Fruit fly (Drosophila melanogaster) whole organism, embryonic: ENCODE data around the gene SelT.
A peak's percentile ranks its signal among the peaks of the same experiment; 100 is the strongest.

ENCODE experiments used
- Blimp-1 ChIP-seq: fragments of 200-800 bp; sonication (Bioruptor generic); optimal IDR thresholded peaks from 3 replicates; lab custom pipeline; 2018; ENCODE audit warnings: missing biosample characterization, missing genetic modification characterization, mild to moderate bottlenecking, moderate library complexity, missing genetic modification reagents
- CG10209 ChIP-seq: fragments of 200-800 bp; sonication (Bioruptor generic); optimal IDR thresholded peaks from 3 replicates; lab custom pipeline; 2017; ENCODE audit warnings: missing biosample characterization, mild to moderate bottlenecking, missing genetic modification characterization, missing genetic modification reagents
- CG10366 ChIP-seq: fragments of 200-800 bp; sonication (Bioruptor generic); IDR thresholded peaks from 2 replicates; pipeline ENCODE4 v1.3.6; 2022; ENCODE audit warnings: missing biosample characterization, missing genetic modification characterization
- CG10462 ChIP-seq: fragments of 200-800 bp; sonication (Bioruptor generic); optimal IDR thresholded peaks from 2 replicates; lab custom pipeline; 2016; ENCODE audit warnings: missing biosample characterization, missing genetic modification characterization
- CG10543 ChIP-seq: fragments of 200-800 bp; sonication (Bioruptor generic); optimal IDR thresholded peaks from 3 replicates; lab custom pipeline; 2017; ENCODE audit warnings: missing biosample characterization, mild to moderate bottlenecking, missing genetic modification characterization, moderate library complexity
- CG10565 ChIP-seq: fragments of 200-800 bp; sonication (Bioruptor generic); optimal IDR thresholded peaks from 3 replicates; lab custom pipeline; 2016; ENCODE audit warnings: missing biosample characterization, mild to moderate bottlenecking, missing genetic modification characterization
- CG11456 ChIP-seq: fragments of 200-800 bp; sonication (Bioruptor generic); IDR thresholded peaks from 3 replicates; pipeline ENCODE4 v1.3.6; 2022; ENCODE audit warnings: missing biosample characterization, missing genetic modification characterization
- CG11696 ChIP-seq: fragments of 200-800 bp; sonication (Bioruptor generic); IDR thresholded peaks from 2 replicates; pipeline ENCODE4 v1.3.6; 2022; ENCODE audit warnings: missing biosample characterization, missing genetic modification characterization
- CG12236 ChIP-seq: fragments of 200-800 bp; sonication (Bioruptor generic); optimal IDR thresholded peaks from 2 replicates; lab custom pipeline; 2016; ENCODE audit warnings: missing biosample characterization, missing genetic modification characterization
- CG15514 ChIP-seq: fragments of 200-800 bp; sonication (Bioruptor generic); optimal IDR thresholded peaks from 3 replicates; lab custom pipeline; 2017; ENCODE audit warnings: missing biosample characterization, missing genetic modification characterization, mild to moderate bottlenecking, moderate library complexity, missing genetic modification reagents
- CG16779 ChIP-seq: fragments of 200-800 bp; sonication (Bioruptor generic); IDR thresholded peaks from 2 replicates; pipeline ENCODE4 v1.3.6; 2022; ENCODE audit warnings: missing biosample characterization, missing genetic modification characterization
- CG17912 ChIP-seq: fragments of 200-800 bp; sonication (Bioruptor generic); optimal IDR thresholded peaks from 2 replicates; lab custom pipeline; 2018; ENCODE audit warnings: missing biosample characterization, mild to moderate bottlenecking, missing genetic modification characterization
- CG1792 ChIP-seq: fragments of 200-800 bp; sonication (Bioruptor generic); optimal IDR thresholded peaks from 2 replicates; lab custom pipeline; 2016; ENCODE audit warnings: missing biosample characterization, missing genetic modification characterization
- CG2120 ChIP-seq: fragments of 200-800 bp; sonication (Bioruptor generic); optimal IDR thresholded peaks from 3 replicates; lab custom pipeline; 2016; ENCODE audit warnings: missing biosample characterization, missing genetic modification characterization
- CG2678 ChIP-seq: fragments of 200-800 bp; sonication (Bioruptor generic); optimal IDR thresholded peaks from 3 replicates; lab custom pipeline; 2019; ENCODE audit warnings: missing biosample characterization, mild to moderate bottlenecking, missing genetic modification characterization, moderate library complexity
- CG31365 ChIP-seq: fragments of 200-800 bp; sonication (Bioruptor generic); optimal IDR thresholded peaks from 2 replicates; lab custom pipeline; 2018; ENCODE audit warnings: missing biosample characterization, mild to moderate bottlenecking, missing genetic modification characterization
- CG6683 ChIP-seq: fragments of 200-800 bp; sonication (Bioruptor generic); optimal IDR thresholded peaks from 2 replicates; lab custom pipeline; 2017; ENCODE audit warnings: missing biosample characterization, mild to moderate bottlenecking, missing genetic modification characterization, missing genetic modification reagents
- CG8944 ChIP-seq: fragments of 200-800 bp; sonication (Bioruptor generic); optimal IDR thresholded peaks from 3 replicates; lab custom pipeline; 2016; ENCODE audit warnings: missing biosample characterization, missing genetic modification characterization
- CG9609 ChIP-seq: fragments of 200-800 bp; sonication (Bioruptor generic); optimal IDR thresholded peaks from 3 replicates; lab custom pipeline; 2016; ENCODE audit warnings: missing biosample characterization, missing genetic modification characterization
- Chrac-16 ChIP-seq: fragments of 200-800 bp; sonication (Bioruptor generic); optimal IDR thresholded peaks from 3 replicates; lab custom pipeline; 2016; ENCODE audit warnings: missing biosample characterization, missing genetic modification characterization
- Dip2 ChIP-seq: fragments of 200-800 bp; sonication (Bioruptor generic); IDR thresholded peaks from 2 replicates; pipeline ENCODE4 v1.3.6; 2022; ENCODE audit warnings: missing biosample characterization, missing genetic modification characterization
- Doc3 ChIP-seq: fragments of 200-800 bp; sonication (Bioruptor generic); IDR thresholded peaks from 3 replicates; pipeline ENCODE4 v1.3.6; 2022; ENCODE audit warnings: missing biosample characterization, missing genetic modification characterization; ENCODE audit not compliant: partially characterized antibody
- H2.0 ChIP-seq: fragments of 200-800 bp; sonication (Bioruptor generic); IDR thresholded peaks from 2 replicates; pipeline ENCODE4 v1.3.6; 2022; ENCODE audit warnings: missing biosample characterization, missing genetic modification characterization
- HLH4C ChIP-seq: fragments of 200-800 bp; sonication (Bioruptor generic); IDR thresholded peaks from 3 replicates; pipeline ENCODE4 v1.3.6; 2022; ENCODE audit warnings: missing biosample characterization, missing genetic modification characterization; ENCODE audit not compliant: partially characterized antibody
- HLHmδ ChIP-seq: fragments of 200-800 bp; sonication (Bioruptor generic); optimal IDR thresholded peaks from 2 replicates; lab custom pipeline; 2018; ENCODE audit warnings: missing biosample characterization, mild to moderate bottlenecking, missing genetic modification characterization, moderate library complexity
- Lim3 ChIP-seq: fragments of 200-800 bp; sonication (Bioruptor generic); IDR thresholded peaks from 2 replicates; pipeline ENCODE4 v1.3.6; 2022; ENCODE audit warnings: missing biosample characterization, missing genetic modification characterization
- Med ChIP-seq: fragments of 200-800 bp; sonication (Bioruptor generic); peaks from one replicate; lab custom pipeline; 2016; ENCODE audit warnings: missing biosample characterization, missing genetic modification characterization, mild to moderate bottlenecking, inconsistent platforms, moderate library complexity
- Ravus ChIP-seq: fragments of 200-800 bp; sonication (Bioruptor generic); IDR thresholded peaks from 2 replicates; pipeline ENCODE4 v1.3.6; 2022; ENCODE audit warnings: missing biosample characterization, missing genetic modification characterization
- Rfx ChIP-seq: fragments of 200-800 bp; sonication (Bioruptor generic); IDR thresholded peaks from 2 replicates; pipeline ENCODE4 v1.3.6; 2022; ENCODE audit warnings: missing biosample characterization, missing genetic modification characterization
- Sin3A ChIP-seq: fragments of >200 bp; optimal IDR thresholded peaks from 2 replicates; lab custom pipeline; 2018
- ato ChIP-seq: fragments of 200-800 bp; sonication (Bioruptor generic); IDR thresholded peaks from 2 replicates; pipeline ENCODE4 v1.3.6; 2022; ENCODE audit warnings: missing biosample characterization, missing genetic modification characterization; ENCODE audit not compliant: partially characterized antibody
- dm ChIP-seq: fragments of 200-800 bp; sonication (Bioruptor generic); optimal IDR thresholded peaks from 3 replicates; lab custom pipeline; 2016; ENCODE audit warnings: missing biosample characterization, missing genetic modification characterization
- hth ChIP-seq: fragments of >200 bp; optimal IDR thresholded peaks from 2 replicates; lab custom pipeline; 2017; ENCODE audit warnings: inconsistent platforms
- ken ChIP-seq: fragments of 200-800 bp; sonication (Bioruptor generic); IDR thresholded peaks from 3 replicates; pipeline ENCODE4 v1.3.6; 2022; ENCODE audit warnings: missing biosample characterization, missing genetic modification characterization
- kni ChIP-seq: fragments of 200-800 bp; sonication (Bioruptor generic); optimal IDR thresholded peaks from 3 replicates; lab custom pipeline; 2017; ENCODE audit warnings: mild to moderate bottlenecking, missing biosample characterization, missing genetic modification reagents, missing genetic modification characterization
- lab ChIP-seq: fragments of 200-800 bp; sonication (Bioruptor generic); optimal IDR thresholded peaks from 3 replicates; lab custom pipeline; 2017; ENCODE audit warnings: missing biosample characterization, missing genetic modification characterization, mild to moderate bottlenecking, moderate library complexity, missing genetic modification reagents
- luna ChIP-seq: fragments of 200-800 bp; sonication (Bioruptor generic); optimal IDR thresholded peaks from 2 replicates; lab custom pipeline; 2016; ENCODE audit warnings: missing biosample characterization, missing genetic modification characterization
- mld ChIP-seq: fragments of 200-800 bp; sonication (Bioruptor generic); IDR thresholded peaks from 3 replicates; pipeline ENCODE4 v1.3.6; 2022; ENCODE audit warnings: missing biosample characterization, missing genetic modification characterization; ENCODE audit not compliant: partially characterized antibody
- oc ChIP-seq: fragments of 200-800 bp; sonication (Bioruptor generic); optimal IDR thresholded peaks from 2 replicates; lab custom pipeline; 2018; ENCODE audit warnings: missing biosample characterization, mild to moderate bottlenecking, missing genetic modification characterization, moderate library complexity
- odd ChIP-seq: fragments of 200-800 bp; sonication (Bioruptor generic); optimal IDR thresholded peaks from 2 replicates; lab custom pipeline; 2017; ENCODE audit warnings: missing biosample characterization, mild to moderate bottlenecking, missing genetic modification characterization
- pan ChIP-seq, 4 experiments: fragments of >200 bp in 3 of 4; fragments of 200-800 bp in 1 of 4; sonication (Bioruptor generic) in 1 of 4; optimal IDR thresholded peaks in 3 of 4; IDR thresholded peaks in 1 of 4; 2 replicates each; pipeline versions ENCODE4 v1.3.6 to Lab custom; 2017 to 2022; ENCODE audit warnings: missing biosample characterization in 2 of 4, missing genetic modification characterization in 2 of 4, mixed read lengths in 1 of 4
- pb ChIP-seq: fragments of 200-800 bp; sonication (Bioruptor generic); optimal IDR thresholded peaks from 3 replicates; lab custom pipeline; 2016; ENCODE audit warnings: missing biosample characterization, missing genetic modification characterization
- sima ChIP-seq: fragments of 200-800 bp; sonication (Bioruptor generic); optimal IDR thresholded peaks from 2 replicates; lab custom pipeline; 2016; ENCODE audit warnings: missing biosample characterization, missing genetic modification characterization
- tap ChIP-seq: fragments of 200-800 bp; optimal IDR thresholded peaks from 3 replicates; lab custom pipeline; 2019; ENCODE audit warnings: missing biosample characterization, mild to moderate bottlenecking, missing genetic modification characterization, moderate library complexity
- trh ChIP-seq: fragments of 200-800 bp; sonication (Bioruptor generic); optimal IDR thresholded peaks from 2 replicates; lab custom pipeline; 2016; ENCODE audit warnings: missing biosample characterization, missing genetic modification characterization
- ttk ChIP-seq: fragments of 200-800 bp; sonication (Bioruptor generic); IDR thresholded peaks from 2 replicates; pipeline ENCODE4 v2.1.2; 2022; ENCODE audit warnings: missing biosample characterization, missing genetic modification characterization
- twi ChIP-seq: fragments of 200-800 bp; optimal IDR thresholded peaks from 2 replicates; lab custom pipeline; 2019; ENCODE audit warnings: missing biosample characterization, mild to moderate bottlenecking, missing genetic modification characterization, moderate library complexity
- tx ChIP-seq: fragments of 200-800 bp; sonication (Bioruptor generic); optimal IDR thresholded peaks from 2 replicates; lab custom pipeline; 2016; ENCODE audit warnings: missing biosample characterization, missing genetic modification characterization
- unpg ChIP-seq: fragments of 200-800 bp; sonication (Bioruptor generic); optimal IDR thresholded peaks from 3 replicates; lab custom pipeline; 2018; ENCODE audit warnings: missing biosample characterization, mild to moderate bottlenecking, missing genetic modification characterization, moderate library complexity
- wek ChIP-seq: fragments of 200-800 bp; sonication (Bioruptor generic); optimal IDR thresholded peaks from 3 replicates; lab custom pipeline; 2018; ENCODE audit warnings: missing biosample characterization, mild to moderate bottlenecking, missing genetic modification characterization, moderate library complexity
- zfh2 ChIP-seq: fragments of 200-800 bp; sonication (Bioruptor generic); optimal IDR thresholded peaks from 2 replicates; lab custom pipeline; 2016; ENCODE audit warnings: missing biosample characterization, missing genetic modification characterization

The SelT gene

DNA sequence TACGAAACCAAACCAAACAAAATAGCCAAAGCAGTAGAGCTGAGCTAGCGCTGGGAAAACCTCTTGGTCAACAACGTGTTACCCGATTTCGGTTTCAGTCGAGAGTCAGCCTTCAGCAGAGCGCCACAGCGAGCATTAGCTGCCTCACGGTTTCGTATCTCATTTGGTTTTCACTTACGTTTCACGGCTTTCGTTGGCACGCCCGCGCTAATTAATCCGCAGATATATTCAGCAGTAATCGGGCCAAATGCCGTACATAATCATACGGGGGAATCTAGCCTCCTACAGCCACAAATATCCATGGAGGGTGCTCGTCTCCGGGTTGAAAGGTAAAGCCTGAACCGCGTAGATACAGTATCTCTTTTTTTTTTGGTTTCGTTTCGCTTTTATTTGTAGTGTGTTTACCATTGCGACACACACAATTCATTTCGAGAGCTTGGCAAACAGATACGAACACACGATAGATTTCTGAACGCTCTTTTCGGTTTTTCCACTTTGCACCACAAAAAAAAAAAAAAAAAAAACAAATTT lies 33.7 kb downstream of the SelT start, which contains the start of gene CG31650 (continued):
- TF ChIP-seq CG16779 (GFP tag; lab: Robert Waterston, UW) = no peak
- TF ChIP-seq CG2678 (tag; lab: Kevin White, UChicago) = no peak
- no peak for TF ChIP-seq CG10209 (GFP tag; lab: Kevin White, UChicago)
- TF ChIP-seq pb (GFP tag; lab: Kevin White, UChicago) = peak; percentile 36
- TF ChIP-seq dm (GFP tag; lab: Kevin White, UChicago) = no peak
- no peak for TF ChIP-seq Ravus
- TF ChIP-seq CG1792 (GFP tag; lab: Kevin White, UChicago) = no peak
- no peak for TF ChIP-seq Lim3 (GFP tag; lab: Robert Waterston, UW)
- TF ChIP-seq CG11696 (GFP tag; lab: Robert Waterston, UW) = 0 out of 2 replicates have a peak, but pooled peaks have one; percentile 25
- no peak for TF ChIP-seq CG8944 (GFP tag; lab: Kevin White, UChicago)
- peak; percentile 42 for TF ChIP-seq Blimp-1 (GFP tag; lab: Kevin White, UChicago)
- TF ChIP-seq H2.0 = no peak
- no peak for TF ChIP-seq CG6683 (GFP tag; lab: Kevin White, UChicago)
- peak; percentile 35 for TF ChIP-seq Med (GFP tag; lab: Kevin White, UChicago)
- peak; percentile 43 for TF ChIP-seq CG10543 (GFP tag; lab: Kevin White, UChicago)
- no peak for TF ChIP-seq sima
- TF ChIP-seq CG10462 (GFP tag; lab: Kevin White, UChicago) = no peak
- no peak for TF ChIP-seq CG10565 (GFP tag; lab: Kevin White, UChicago)
- TF ChIP-seq HLH4C = no peak
- no peak for TF ChIP-seq hth
- TF ChIP-seq wek (GFP tag; lab: Kevin White, UChicago) = peak; percentile 18
- TF ChIP-seq Rfx (GFP tag; lab: Robert Waterston, UW) = peak; percentile 6; the same call in 1 of the 2 replicates
- TF ChIP-seq tx (GFP tag; lab: Kevin White, UChicago) = no peak
- TF ChIP-seq ken = peak; percentile 12; the same call in 1 of the 3 replicates
- TF ChIP-seq Sin3A (lab: Kevin White, UChicago) = no peak
- no peak for TF ChIP-seq trh (GFP tag; lab: Kevin White, UChicago)
- TF ChIP-seq Dip2 (GFP tag; lab: Robert Waterston, UW) = no peak
- TF ChIP-seq CG12236 = no peak
- no peak for TF ChIP-seq CG2120
- TF ChIP-seq twi (tag; lab: Kevin White, UChicago) = no peak
- TF ChIP-seq oc (tag; lab: Kevin White, UChicago) = peak; percentile 29
- TF ChIP-seq unpg (GFP tag; lab: Kevin White, UChicago) = no peak
- TF ChIP-seq CG11456 (GFP tag; lab: Robert Waterston, UW) = no peak
- TF ChIP-seq HLHmδ (GFP tag; lab: Kevin White, UChicago) = no peak
- no peak for TF ChIP-seq ttk (GFP tag; lab: Robert Waterston, UW)
- no peak for TF ChIP-seq luna (GFP tag; lab: Kevin White, UChicago)
- TF ChIP-seq odd (GFP tag; lab: Kevin White, UChicago) = no peak
- no peak for TF ChIP-seq pan (optimal IDR thresholded peaks at IDR 0.05; lab: Kevin White, UChicago)
- no peak for TF ChIP-seq pan (GFP tag; optimal IDR thresholded peaks at IDR 0.05 in 1 of 2, IDR thresholded peaks at IDR 0.05 in 1 of 2)
- TF ChIP-seq CG15514 (GFP tag; lab: Kevin White, UChicago) = no peak
- peak; percentile 16 for TF ChIP-seq lab
- no peak for TF ChIP-seq tap (tag; lab: Kevin White, UChicago)
- no peak for TF ChIP-seq CG10366 (GFP tag; lab: Robert Waterston, UW)
- no peak for TF ChIP-seq CG17912 (GFP tag; lab: Kevin White, UChicago)
- TF ChIP-seq CG31365 (tag; lab: Kevin White, UChicago) = no peak
- no peak for TF ChIP-seq zfh2 (GFP tag; lab: Kevin White, UChicago)
- no peak for TF ChIP-seq CG9609 (GFP tag; lab: Kevin White, UChicago)
- TF ChIP-seq Doc3 (GFP tag; lab: Robert Waterston, UW) = no peak
- no peak for TF ChIP-seq Chrac-16 (GFP tag; lab: Kevin White, UChicago)
- peak; percentile 65 for TF ChIP-seq kni (GFP tag; lab: Kevin White, UChicago)
- TF ChIP-seq mld = no peak
- no peak for TF ChIP-seq ato (GFP tag; lab: Robert Waterston, UW)
